Fruit fly (Drosophila melanogaster): Measurements from ENCODE around the gene CG31269.

DNA sequence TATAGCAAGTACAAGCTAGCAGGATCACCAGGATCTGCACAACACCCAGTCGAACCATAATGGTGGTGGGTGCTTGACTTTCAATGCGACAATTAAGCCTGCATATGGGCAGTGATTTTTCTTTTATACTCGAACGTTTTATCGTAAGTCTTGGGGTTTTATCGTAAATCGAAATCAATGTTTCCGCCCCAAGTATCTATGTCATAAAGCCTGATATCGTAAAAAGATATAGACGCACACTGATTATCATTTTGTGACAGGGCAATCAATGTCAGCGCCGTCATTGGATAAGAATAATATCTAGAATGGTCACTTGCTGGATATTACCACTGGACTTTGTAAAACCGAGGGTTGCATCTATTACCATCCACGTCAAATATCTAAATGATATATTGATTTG lies 3.4 kb downstream of the CG31269 start, which contains the start of gene CG17475:
- TF ChIP-seq CG8478 (optimal IDR thresholded peaks at IDR 0.05): no peak
- TF ChIP-seq CTCF (optimal IDR thresholded peaks at IDR 0.05): no peak

Measured in S2 (cell line).